Fruit fly (Drosophila melanogaster) whole organism, embryonic: Measurements from ENCODE around the gene EMC3.

Experiments
- ATbp ChIP-seq: fragments of 200-800 bp; sonication (Bioruptor generic); optimal IDR thresholded peaks from 2 replicates; lab custom pipeline; 2017; ENCODE audit warnings: missing biosample characterization, mild to moderate bottlenecking, missing genetic modification characterization, missing genetic modification reagents
- Bteb2 ChIP-seq: fragments of 200-800 bp; sonication (Bioruptor generic); optimal IDR thresholded peaks from 2 replicates; lab custom pipeline; 2016; ENCODE audit warnings: missing biosample characterization, missing genetic modification characterization
- CG10565 ChIP-seq: fragments of 200-800 bp; sonication (Bioruptor generic); optimal IDR thresholded peaks from 3 replicates; lab custom pipeline; 2016; ENCODE audit warnings: missing biosample characterization, mild to moderate bottlenecking, missing genetic modification characterization
- CG11560 ChIP-seq: fragments of 200-800 bp; sonication (Bioruptor generic); IDR thresholded peaks from 3 replicates; pipeline ENCODE4 v1.3.6; 2022; ENCODE audit warnings: missing biosample characterization, missing genetic modification characterization
- CG12071 ChIP-seq: fragments of 200-800 bp; sonication (Bioruptor generic); optimal IDR thresholded peaks from 3 replicates; lab custom pipeline; 2018; ENCODE audit warnings: missing biosample characterization, mild to moderate bottlenecking, missing genetic modification characterization
- CG12104 ChIP-seq: fragments of 200-800 bp; sonication (Bioruptor generic); optimal IDR thresholded peaks from 3 replicates; lab custom pipeline; 2016; ENCODE audit warnings: missing biosample characterization, missing genetic modification characterization
- CG12744 ChIP-seq: fragments of 200-800 bp; sonication (Bioruptor generic); optimal IDR thresholded peaks from 2 replicates; lab custom pipeline; 2016; ENCODE audit warnings: missing biosample characterization, missing genetic modification characterization
- CG1602 ChIP-seq: fragments of 200-800 bp; sonication (Bioruptor generic); optimal IDR thresholded peaks from 3 replicates; lab custom pipeline; 2016; ENCODE audit warnings: missing biosample characterization, missing genetic modification characterization
- CG1603 ChIP-seq: fragments of 200-800 bp; sonication (Bioruptor generic); optimal IDR thresholded peaks from 2 replicates; lab custom pipeline; 2019; ENCODE audit warnings: missing biosample characterization, mild to moderate bottlenecking, missing genetic modification characterization, moderate library complexity
- CG17361 ChIP-seq: fragments of 200-800 bp; sonication (Bioruptor generic); IDR thresholded peaks from 3 replicates; pipeline ENCODE4 v1.3.6; 2022; ENCODE audit warnings: missing biosample characterization, missing genetic modification characterization
- CG17385 ChIP-seq: fragments of 200-800 bp; sonication (Bioruptor generic); optimal IDR thresholded peaks from 3 replicates; lab custom pipeline; 2018; ENCODE audit warnings: missing biosample characterization, mild to moderate bottlenecking, missing genetic modification characterization
- CG17612 ChIP-seq: fragments of 200-800 bp; sonication (Bioruptor generic); IDR thresholded peaks from 2 replicates; pipeline ENCODE4 v1.3.6; 2022; ENCODE audit warnings: missing biosample characterization, missing genetic modification characterization
- CG17802 ChIP-seq: fragments of 200-800 bp; sonication (Bioruptor generic); optimal IDR thresholded peaks from 2 replicates; lab custom pipeline; 2018; ENCODE audit warnings: missing biosample characterization, mild to moderate bottlenecking, missing genetic modification characterization, moderate library complexity
- CG31388 ChIP-seq: fragments of 200-800 bp; sonication (Bioruptor generic); optimal IDR thresholded peaks from 2 replicates; lab custom pipeline; 2016; ENCODE audit warnings: missing biosample characterization, missing genetic modification characterization
- CG32532 ChIP-seq: fragments of 200-800 bp; sonication (Bioruptor generic); IDR thresholded peaks from 2 replicates; pipeline ENCODE4 v1.3.6; 2022; ENCODE audit warnings: missing biosample characterization, missing genetic modification characterization
- CG42726 ChIP-seq: fragments of 200-800 bp; sonication (Bioruptor generic); IDR thresholded peaks from 2 replicates; pipeline ENCODE4 v1.3.6; 2022; ENCODE audit warnings: missing biosample characterization, missing genetic modification characterization; ENCODE audit not compliant: partially characterized antibody
- CG4424 ChIP-seq: fragments of 200-800 bp; sonication (Bioruptor generic); optimal IDR thresholded peaks from 3 replicates; lab custom pipeline; 2016; ENCODE audit warnings: missing biosample characterization, missing genetic modification characterization
- CG6254 ChIP-seq: fragments of 200-800 bp; sonication (Bioruptor generic); optimal IDR thresholded peaks from 3 replicates; lab custom pipeline; 2017; ENCODE audit warnings: mild to moderate bottlenecking, missing biosample characterization, missing genetic modification reagents, missing genetic modification characterization
- CG6813 ChIP-seq: fragments of 200-800 bp; sonication (Bioruptor generic); optimal IDR thresholded peaks from 2 replicates; lab custom pipeline; 2017; ENCODE audit warnings: missing biosample characterization, missing genetic modification characterization, mild to moderate bottlenecking, moderate library complexity, missing genetic modification reagents
- CG7556 ChIP-seq: fragments of 200-800 bp; sonication (Bioruptor generic); optimal IDR thresholded peaks from 2 replicates; lab custom pipeline; 2017; ENCODE audit warnings: missing biosample characterization, mild to moderate bottlenecking, missing genetic modification characterization
- CG7963 ChIP-seq: fragments of 200-800 bp; sonication (Bioruptor generic); IDR thresholded peaks from 3 replicates; pipeline ENCODE4 v1.3.6; 2022; ENCODE audit warnings: missing biosample characterization, missing genetic modification characterization; ENCODE audit not compliant: partially characterized antibody
- CG8359 ChIP-seq: fragments of 200-800 bp; sonication (Bioruptor generic); optimal IDR thresholded peaks from 2 replicates; lab custom pipeline; 2017; ENCODE audit warnings: missing biosample characterization, mild to moderate bottlenecking, missing genetic modification characterization, borderline replicate concordance
- CG9817 ChIP-seq: fragments of 200-800 bp; sonication (Bioruptor generic); optimal IDR thresholded peaks from 2 replicates; lab custom pipeline; 2018; ENCODE audit warnings: missing biosample characterization, mild to moderate bottlenecking, missing genetic modification characterization, moderate library complexity
- Gug ChIP-seq: fragments of 200-800 bp; sonication (Bioruptor generic); IDR thresholded peaks from 4 replicates; pipeline ENCODE4 v1.3.6; 2022; ENCODE audit warnings: missing biosample characterization, missing genetic modification characterization
- HLHmδ ChIP-seq: fragments of 200-800 bp; sonication (Bioruptor generic); optimal IDR thresholded peaks from 2 replicates; lab custom pipeline; 2018; ENCODE audit warnings: missing biosample characterization, mild to moderate bottlenecking, missing genetic modification characterization, moderate library complexity
- Jarid2 ChIP-seq: fragments of 200-800 bp; sonication (Bioruptor generic); optimal IDR thresholded peaks from 3 replicates; lab custom pipeline; 2017; ENCODE audit warnings: mild to moderate bottlenecking, missing biosample characterization, missing genetic modification reagents, missing genetic modification characterization
- Kr ChIP-seq: fragments of 200-800 bp; sonication (Bioruptor generic); optimal IDR thresholded peaks from 2 replicates; lab custom pipeline; 2017; ENCODE audit warnings: missing biosample characterization, mild to moderate bottlenecking, missing genetic modification characterization
- NK7.1 ChIP-seq: fragments of 200-800 bp; sonication (Bioruptor generic); optimal IDR thresholded peaks from 3 replicates; lab custom pipeline; 2016; ENCODE audit warnings: missing biosample characterization, missing genetic modification characterization
- Opbp ChIP-seq: fragments of 200-800 bp; sonication (Bioruptor generic); IDR thresholded peaks from 3 replicates; pipeline ENCODE4 v1.3.6; 2022; ENCODE audit warnings: missing biosample characterization, missing genetic modification characterization; ENCODE audit not compliant: partially characterized antibody
- Ravus ChIP-seq: fragments of 200-800 bp; sonication (Bioruptor generic); IDR thresholded peaks from 2 replicates; pipeline ENCODE4 v1.3.6; 2022; ENCODE audit warnings: missing biosample characterization, missing genetic modification characterization
- Xbp1 ChIP-seq: fragments of 200-800 bp; sonication (Bioruptor generic); optimal IDR thresholded peaks from 3 replicates; lab custom pipeline; 2016; ENCODE audit warnings: missing biosample characterization, mild to moderate bottlenecking, missing genetic modification characterization
- YL-1 ChIP-seq: fragments of 200-800 bp; sonication (Bioruptor generic); optimal IDR thresholded peaks from 3 replicates; lab custom pipeline; 2017; ENCODE audit warnings: missing biosample characterization, mild to moderate bottlenecking, missing genetic modification characterization
- ac ChIP-seq: fragments of 200-800 bp; sonication (Bioruptor generic); optimal IDR thresholded peaks from 3 replicates; lab custom pipeline; 2017; ENCODE audit warnings: missing biosample characterization, mild to moderate bottlenecking, missing genetic modification characterization
- az2 ChIP-seq: fragments of 200-800 bp; sonication (Bioruptor generic); optimal IDR thresholded peaks from 3 replicates; lab custom pipeline; 2016; ENCODE audit warnings: missing biosample characterization, missing genetic modification characterization
- bbx ChIP-seq: fragments of 200-800 bp; sonication (Bioruptor generic); IDR thresholded peaks from 2 replicates; pipeline ENCODE4 v1.3.6; 2022; ENCODE audit warnings: missing biosample characterization, missing genetic modification characterization; ENCODE audit not compliant: partially characterized antibody
- cato ChIP-seq: fragments of 200-800 bp; sonication (Bioruptor generic); optimal IDR thresholded peaks from 2 replicates; lab custom pipeline; 2016; ENCODE audit warnings: missing biosample characterization, missing genetic modification characterization, borderline replicate concordance
- danr ChIP-seq: fragments of 200-800 bp; sonication (Bioruptor generic); IDR thresholded peaks from 2 replicates; pipeline ENCODE4 v1.3.6; 2022; ENCODE audit warnings: missing biosample characterization, missing genetic modification characterization
- dmrt99B ChIP-seq: fragments of 200-800 bp; sonication (Bioruptor generic); optimal IDR thresholded peaks from 2 replicates; lab custom pipeline; 2018; ENCODE audit warnings: missing biosample characterization, mild to moderate bottlenecking, missing genetic modification characterization, moderate library complexity
- ewg ChIP-seq: fragments of 200-800 bp; sonication (Bioruptor generic); optimal IDR thresholded peaks from 3 replicates; lab custom pipeline; 2017; ENCODE audit warnings: mild to moderate bottlenecking, missing biosample characterization, missing genetic modification reagents, missing genetic modification characterization
- eyg ChIP-seq: fragments of 200-800 bp; sonication (Bioruptor generic); optimal IDR thresholded peaks from 3 replicates; lab custom pipeline; 2016; ENCODE audit warnings: missing biosample characterization, missing genetic modification characterization
- gfzf ChIP-seq: fragments of 200-800 bp; sonication (Bioruptor generic); optimal IDR thresholded peaks from 2 replicates; lab custom pipeline; 2016; ENCODE audit warnings: missing biosample characterization, mild to moderate bottlenecking, missing genetic modification characterization, moderate library complexity
- grau ChIP-seq: fragments of 200-800 bp; optimal IDR thresholded peaks from 3 replicates; lab custom pipeline; 2019; ENCODE audit warnings: missing biosample characterization, mild to moderate bottlenecking, missing genetic modification characterization, moderate library complexity
- her ChIP-seq: fragments of 200-800 bp; sonication (Bioruptor generic); optimal IDR thresholded peaks from 2 replicates; lab custom pipeline; 2016; ENCODE audit warnings: missing biosample characterization, missing genetic modification characterization
- ken ChIP-seq: fragments of 200-800 bp; sonication (Bioruptor generic); IDR thresholded peaks from 3 replicates; pipeline ENCODE4 v1.3.6; 2022; ENCODE audit warnings: missing biosample characterization, missing genetic modification characterization
- org-1 ChIP-seq: fragments of 200-800 bp; sonication (Bioruptor generic); optimal IDR thresholded peaks from 2 replicates; lab custom pipeline; 2017; ENCODE audit warnings: missing biosample characterization, missing genetic modification characterization
- pho ChIP-seq: fragments of 200-800 bp; sonication (Bioruptor generic); optimal IDR thresholded peaks from 2 replicates; lab custom pipeline; 2016; ENCODE audit warnings: missing biosample characterization, missing genetic modification characterization
- repo ChIP-seq: fragments of 200-800 bp; sonication (Bioruptor generic); optimal IDR thresholded peaks from 2 replicates; lab custom pipeline; 2016; ENCODE audit warnings: missing biosample characterization, missing genetic modification characterization
- sisA ChIP-seq: fragments of 200-800 bp; sonication (Bioruptor generic); IDR thresholded peaks from 2 replicates; pipeline ENCODE4 v1.3.6; 2022; ENCODE audit warnings: missing biosample characterization, missing genetic modification characterization
- slp2 ChIP-seq: fragments of 200-800 bp; sonication (Bioruptor generic); optimal IDR thresholded peaks from 2 replicates; lab custom pipeline; 2016; ENCODE audit warnings: missing biosample characterization, missing genetic modification characterization
- tgo ChIP-seq: fragments of 200-800 bp; sonication (Bioruptor generic); IDR thresholded peaks from 3 replicates; pipeline ENCODE4 v1.3.6; 2022; ENCODE audit warnings: missing biosample characterization, missing genetic modification characterization
- z ChIP-seq: fragments of 200-800 bp; sonication (Bioruptor generic); IDR thresholded peaks from 3 replicates; pipeline ENCODE4 v1.3.6; 2022; ENCODE audit warnings: missing biosample characterization, missing genetic modification characterization

The EMC3 gene

DNA sequence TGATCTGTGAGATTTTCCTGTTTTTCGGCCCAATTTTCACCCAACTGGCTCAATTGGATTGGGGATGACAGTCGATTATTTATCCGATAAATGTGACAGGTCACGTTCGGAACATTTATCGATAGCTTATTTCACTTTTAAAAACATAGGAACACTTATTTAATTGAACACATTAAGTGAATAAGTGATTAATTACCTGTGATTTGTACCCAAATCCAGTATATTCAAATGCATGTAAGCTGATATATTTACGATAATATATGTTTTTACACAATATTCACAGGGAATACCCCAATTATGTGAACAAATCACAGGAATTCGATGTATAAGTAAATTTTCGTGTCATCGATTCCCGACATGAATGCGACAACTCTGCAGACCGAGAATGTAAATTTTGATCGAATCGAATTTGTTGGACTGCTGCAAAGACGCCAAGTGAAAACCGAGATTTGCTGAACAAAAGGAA is at the start of gene EMC3, which contains the start of gene Dpy-30L1 (continued):
- peak; percentile 31; the same call in 1 of the 3 replicates for TF ChIP-seq tgo (GFP tag; lab: Robert Waterston, UW)
- peak; percentile 72; the same call in 2 of the 3 replicates for TF ChIP-seq Opbp (GFP tag; lab: Robert Waterston, UW)
- TF ChIP-seq CG31388 (GFP tag; lab: Kevin White, UChicago), result no peak
- TF ChIP-seq CG1602 (GFP tag; lab: Kevin White, UChicago), result peak; percentile 56
- TF ChIP-seq gfzf (GFP tag; lab: Kevin White, UChicago), result peak; percentile 7
- no peak for TF ChIP-seq danr (GFP tag; lab: Robert Waterston, UW)
- TF ChIP-seq ewg (GFP tag; lab: Kevin White, UChicago), result no peak
- TF ChIP-seq HLHmδ (GFP tag; lab: Kevin White, UChicago), result no peak
- TF ChIP-seq slp2, result no peak
- no peak for TF ChIP-seq CG17802 (tag; lab: Kevin White, UChicago)
- peak; percentile 67 for TF ChIP-seq CG17361
- TF ChIP-seq ken (GFP tag; lab: Robert Waterston, UW), result no peak
- no peak for TF ChIP-seq z (GFP tag; lab: Robert Waterston, UW)
- peak; percentile 30 for TF ChIP-seq CG12744 (GFP tag; lab: Kevin White, UChicago)
- no peak for TF ChIP-seq her (GFP tag; lab: Kevin White, UChicago)
- TF ChIP-seq dmrt99B, result no peak
- peak; percentile 67 for TF ChIP-seq Xbp1
- peak; percentile 66 for TF ChIP-seq grau (tag; lab: Kevin White, UChicago)
- TF ChIP-seq CG8359 (GFP tag; lab: Kevin White, UChicago), result no peak
- TF ChIP-seq CG4424 (GFP tag; lab: Kevin White, UChicago), result peak; percentile 48
- TF ChIP-seq cato (GFP tag; lab: Kevin White, UChicago), result no peak
- no peak for TF ChIP-seq Kr (GFP tag; lab: Kevin White, UChicago)
- no peak for TF ChIP-seq CG7963 (GFP tag; lab: Robert Waterston, UW)
- peak; percentile 73 for TF ChIP-seq bbx
- TF ChIP-seq CG11560, result peak; percentile 73
- TF ChIP-seq NK7.1, result peak; percentile 26
- peak; percentile 34 for TF ChIP-seq CG7556 (GFP tag; lab: Kevin White, UChicago)
- no peak for TF ChIP-seq CG12104 (GFP tag; lab: Kevin White, UChicago)
- no peak for TF ChIP-seq CG6254
- peak; percentile 39 for TF ChIP-seq Bteb2 (GFP tag; lab: Kevin White, UChicago)
- TF ChIP-seq CG17612 (GFP tag; lab: Robert Waterston, UW), result no peak
- TF ChIP-seq CG6813 (GFP tag; lab: Kevin White, UChicago), result no peak
- TF ChIP-seq az2 (GFP tag; lab: Kevin White, UChicago), result peak; percentile 49
- peak; percentile 88 for TF ChIP-seq YL-1
- TF ChIP-seq org-1 (GFP tag; lab: Kevin White, UChicago), result no peak
- no peak for TF ChIP-seq CG12071
- no peak for TF ChIP-seq Jarid2 (GFP tag; lab: Kevin White, UChicago)
- TF ChIP-seq CG42726 (GFP tag; lab: Robert Waterston, UW), result no peak
- TF ChIP-seq eyg (GFP tag; lab: Kevin White, UChicago), result no peak
- no peak for TF ChIP-seq Ravus (GFP tag; lab: Robert Waterston, UW)
- no peak for TF ChIP-seq ac (GFP tag; lab: Kevin White, UChicago)
- TF ChIP-seq repo (GFP tag; lab: Kevin White, UChicago), result no peak
- no peak for TF ChIP-seq CG10565
- TF ChIP-seq CG9817, result peak; percentile 44
- peak; percentile 80 for TF ChIP-seq CG1603 (tag; lab: Kevin White, UChicago)
- TF ChIP-seq CG17385, result no peak
- no peak for TF ChIP-seq ATbp (GFP tag; lab: Kevin White, UChicago)
- peak; percentile 42; the same call in 1 of the 2 replicates for TF ChIP-seq CG32532
- TF ChIP-seq pho (GFP tag; lab: Kevin White, UChicago), result peak; percentile 48
- TF ChIP-seq Gug (GFP tag; lab: Robert Waterston, UW), result no peak
- peak; percentile 34 for TF ChIP-seq sisA (GFP tag; lab: Robert Waterston, UW)
